Fruit fly (Drosophila melanogaster): ENCODE measurements around the gene Taf9.

- TF ChIP-seq h (optimal IDR thresholded peaks at IDR 0.05) (no peak), insv (optimal IDR thresholded peaks at IDR 0.05) (no peak), Myc (optimal IDR thresholded peaks at IDR 0.05) (no peak)
Observed at dm6 chrX:17799070-17799802, 42.7 kb upstream of the Taf9 start.

Data from Kc167 (cell line).